Worm (Caenorhabditis elegans) whole organism, L2 larva: ENCODE measurements around the gene fbxb-29.
A peak's percentile ranks its signal among the peaks of the same experiment; 100 is the strongest.
"Not testable (repeated sequence)": the region's sequence is repeated elsewhere in the genome, so short reads cannot be mapped to it uniquely, and the experiment has no call there.

Source experiments
- C34F6.9 ChIP-seq: fragments of 150-350 bp; optimal IDR thresholded peaks from 2 replicates; lab custom pipeline; 2014; ENCODE audit warnings: missing biosample characterization, missing genetic modification characterization
- F13H6.1 ChIP-seq: sonication (generic microtip); optimal IDR thresholded peaks from 2 replicates; lab custom pipeline; 2016; ENCODE audit warnings: missing genetic modification characterization, missing compliant biosample characterization
- R02D3.7 ChIP-seq: fragments of 150-350 bp; optimal IDR thresholded peaks from 2 replicates; lab custom pipeline; 2014; ENCODE audit warnings: missing biosample characterization, missing genetic modification characterization
- alr-1 ChIP-seq: fragments of 150-350 bp; optimal IDR thresholded peaks from 2 replicates; lab custom pipeline; 2014; ENCODE audit warnings: missing biosample characterization, missing genetic modification characterization
- ama-1 ChIP-seq: fragments of 150-350 bp; optimal IDR thresholded peaks from 2 replicates; lab custom pipeline; 2018; ENCODE audit warnings: inconsistent platforms
- crh-2 ChIP-seq: sonication (generic microtip); optimal IDR thresholded peaks from 2 replicates; lab custom pipeline; 2017; ENCODE audit warnings: missing biosample characterization, missing genetic modification characterization
- lsy-2 ChIP-seq, 2 experiments: fragments of 150-350 bp in 1 of 2; sonication (generic microtip) in 1 of 2; optimal IDR thresholded peaks; 2 replicates each; lab custom pipeline; 2014 to 2017; ENCODE audit warnings: missing biosample characterization in 2 of 2, missing genetic modification characterization in 2 of 2
- mdl-1 ChIP-seq, 2 experiments: fragments of 150-350 bp in 1 of 2; sonication (generic microtip) in 1 of 2; optimal IDR thresholded peaks; 2 replicates each; lab custom pipeline; 2017; ENCODE audit warnings: missing biosample characterization in 2 of 2, missing genetic modification characterization in 2 of 2
- nhr-10 ChIP-seq: sonication (generic microtip); optimal IDR thresholded peaks from 2 replicates; lab custom pipeline; 2017; ENCODE audit warnings: missing biosample characterization, missing genetic modification characterization
- nhr-129 ChIP-seq: fragments of 150-350 bp; optimal IDR thresholded peaks from 2 replicates; lab custom pipeline; 2014; ENCODE audit warnings: missing biosample characterization, missing genetic modification characterization
- nhr-237 ChIP-seq: fragments of 150-350 bp; optimal IDR thresholded peaks from 2 replicates; lab custom pipeline; 2014; ENCODE audit warnings: missing biosample characterization, missing genetic modification characterization
- nhr-77 ChIP-seq: fragments of 150-350 bp; optimal IDR thresholded peaks from 2 replicates; lab custom pipeline; 2014; ENCODE audit warnings: missing biosample characterization, missing genetic modification characterization
- peb-1 ChIP-seq: fragments of 150-350 bp; optimal IDR thresholded peaks from 2 replicates; lab custom pipeline; 2014; ENCODE audit warnings: missing biosample characterization, missing genetic modification characterization
- skn-1 ChIP-seq: sonication (generic microtip); optimal IDR thresholded peaks from 2 replicates; lab custom pipeline; 2017; ENCODE audit warnings: missing biosample characterization, missing genetic modification characterization
- sma-9 ChIP-seq, 2 experiments: fragments of 150-350 bp in 1 of 2; sonication (generic microtip) in 1 of 2; optimal IDR thresholded peaks; 2 replicates each; lab custom pipeline; 2014 to 2016; ENCODE audit warnings: missing genetic modification characterization in 2 of 2, mild to moderate bottlenecking in 1 of 2, missing biosample characterization in 1 of 2, missing compliant biosample characterization in 1 of 2, missing genetic modification reagents in 1 of 2, moderate library complexity in 1 of 2
- snpc-4 ChIP-seq: fragments of 150-350 bp; optimal IDR thresholded peaks from 2 replicates; lab custom pipeline; 2014; ENCODE audit warnings: missing biosample characterization, missing genetic modification characterization
- unc-55 ChIP-seq: fragments of 150-350 bp; sonication (generic microtip); optimal IDR thresholded peaks from 3 replicates; lab custom pipeline; 2014; ENCODE audit warnings: missing biosample characterization, missing genetic modification reagents, missing genetic modification characterization

The fbxb-29 gene

DNA sequence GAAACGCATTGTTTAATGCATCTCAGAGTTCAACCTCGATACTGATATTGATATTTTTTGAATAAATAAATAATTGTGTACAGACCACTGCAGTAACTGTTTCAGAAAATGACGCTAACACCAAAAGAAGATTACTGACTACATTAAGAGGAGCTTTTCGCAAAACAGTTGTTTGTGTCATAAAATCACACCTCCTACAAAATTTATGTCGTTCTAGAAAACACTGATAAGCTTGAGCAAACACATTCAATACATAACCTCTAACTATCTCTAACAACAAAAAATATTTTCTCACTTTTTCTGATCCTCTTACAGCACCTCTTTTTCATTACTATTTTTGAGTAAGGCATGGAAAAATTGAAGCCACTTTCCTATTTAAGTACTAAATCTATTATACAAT lies 44.8 kb downstream of the fbxb-29 start, which contains the start of gene fbxc-7:
TSS of gene fbxc-7 (plus strand) at position 301 of the 400 bp plus-strand sequence.
- TF ChIP-seq sma-9 (GFP tag; optimal IDR thresholded peaks at IDR 0.05; lab: Kevin White, UChicago); sma-9 (tag; optimal IDR thresholded peaks at IDR 0.05; lab: Kevin White, UChicago); snpc-4 (tag; lab: Kevin White, UChicago); skn-1 (tag; lab: Kevin White, UChicago): not testable (repeated sequence)

ce11 chrII:953052-953451 lies 46.3 kb downstream of the fbxb-29 start:
- TF ChIP-seq ama-1 (lab: Kevin White, UChicago) (no peak), crh-2 (tag; lab: Kevin White, UChicago) (no peak), skn-1 (tag; lab: Kevin White, UChicago) (no peak), R02D3.7 (no peak), lsy-2 (tag; optimal IDR thresholded peaks at IDR 0.05; lab: Kevin White, UChicago) (no peak)

DNA sequence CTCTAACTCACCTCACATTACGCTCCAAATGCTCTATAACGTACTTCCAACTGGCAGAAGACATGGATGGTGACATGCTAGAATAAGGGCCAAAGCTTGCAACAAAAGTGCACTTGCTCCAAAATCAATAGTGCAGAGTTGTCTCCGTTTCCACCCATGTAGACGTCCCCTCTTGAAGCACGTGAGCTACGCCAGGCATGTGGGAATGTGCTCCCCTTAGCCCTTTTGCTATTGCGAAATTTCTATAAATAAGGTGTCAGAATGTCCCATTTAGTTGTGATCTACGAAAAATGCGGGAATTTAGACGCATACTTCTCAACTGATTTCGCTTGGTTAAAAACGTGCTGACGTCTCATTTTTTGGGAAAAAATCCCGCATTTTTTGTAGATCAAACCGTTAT lies 49.0 kb downstream of the fbxb-29 start:
- no peak for TF ChIP-seq nhr-10
- TF ChIP-seq alr-1, result no peak
- no peak for TF ChIP-seq F13H6.1 (tag; lab: Kevin White, UChicago)
- TF ChIP-seq nhr-77 (tag; lab: Kevin White, UChicago), result no peak
- no peak for TF ChIP-seq nhr-237 (tag; lab: Kevin White, UChicago)
- peak; percentile 34 for TF ChIP-seq C34F6.9 (tag; lab: Kevin White, UChicago)
- no peak for TF ChIP-seq peb-1 (tag; lab: Kevin White, UChicago)
- peak; percentile 33 for TF ChIP-seq unc-55 (GFP tag; lab: Kevin White, UChicago)
- no peak for TF ChIP-seq mdl-1 (tag; optimal IDR thresholded peaks at IDR 0.05; lab: Kevin White, UChicago)
- no peak for TF ChIP-seq snpc-4 (tag; lab: Kevin White, UChicago)
- no peak for TF ChIP-seq nhr-129 (tag; lab: Kevin White, UChicago)
- TF ChIP-seq R02D3.7, result no peak
- peak; percentile 54 for TF ChIP-seq sma-9 (GFP tag; optimal IDR thresholded peaks at IDR 0.05; lab: Kevin White, UChicago)
- no peak for TF ChIP-seq sma-9 (tag; optimal IDR thresholded peaks at IDR 0.05; lab: Kevin White, UChicago)
